Fruit fly (Drosophila melanogaster): ENCODE data around the gene Trhn.

The Trhn gene

dm6 chr3L:1166945-1167913 is 25.7 kb downstream of the Trhn start:
- peak; percentile 32 for TF ChIP-seq CG9948 (tag; optimal IDR thresholded peaks at IDR 0.05)
- peak; percentile 30 for TF ChIP-seq CG17806 (tag; optimal IDR thresholded peaks at IDR 0.05)
- TF ChIP-seq gl (tag; optimal IDR thresholded peaks at IDR 0.05): no peak
- no peak for TF ChIP-seq fd96Ca (GFP tag; IDR thresholded peaks at IDR 0.05)
- TF ChIP-seq CG14655 (GFP tag; optimal IDR thresholded peaks at IDR 0.05): no peak
- TF ChIP-seq CG8159 (tag; optimal IDR thresholded peaks at IDR 0.05): peak; percentile 57
- TF ChIP-seq Ets98B (GFP tag; IDR thresholded peaks at IDR 0.05): no peak
- no peak for TF ChIP-seq EcR (GFP tag; optimal IDR thresholded peaks at IDR 0.05)
- no peak for TF ChIP-seq CG34367 (tag; optimal IDR thresholded peaks at IDR 0.05)
- no peak for TF ChIP-seq CG8301 (tag; optimal IDR thresholded peaks at IDR 0.05)
- TF ChIP-seq Pif1B (GFP tag; optimal IDR thresholded peaks at IDR 0.05): peak; percentile 22
- TF ChIP-seq rn (GFP tag; IDR thresholded peaks at IDR 0.05): no peak
- TF ChIP-seq D1 (tag; optimal IDR thresholded peaks at IDR 0.05): no peak
- no peak for TF ChIP-seq CG12605 (GFP tag; IDR thresholded peaks at IDR 0.05)
- no peak for TF ChIP-seq CG4496 (GFP tag; IDR thresholded peaks at IDR 0.05)
- peak; percentile 42 for TF ChIP-seq CG15710 (tag; optimal IDR thresholded peaks at IDR 0.05)
- no peak for TF ChIP-seq CG32121 (GFP tag; IDR thresholded peaks at IDR 0.05)
- no peak for TF ChIP-seq CG13204 (GFP tag; optimal IDR thresholded peaks at IDR 0.05)
- TF ChIP-seq Snoo (tag; optimal IDR thresholded peaks at IDR 0.05): peak; percentile 30
- TF ChIP-seq Pif1A (GFP tag; optimal IDR thresholded peaks at IDR 0.05): peak; percentile 50
- no peak for TF ChIP-seq CG10348 (GFP tag; IDR thresholded peaks at IDR 0.05)

- TF ChIP-seq fd96Ca (GFP tag; IDR thresholded peaks at IDR 0.05) (no peak), CG8301 (tag; optimal IDR thresholded peaks at IDR 0.05) (no peak), CG32121 (GFP tag; IDR thresholded peaks at IDR 0.05) (no peak), Pif1A (GFP tag; optimal IDR thresholded peaks at IDR 0.05) (peak; percentile 9), rn (GFP tag; IDR thresholded peaks at IDR 0.05) (no peak), Pif1B (GFP tag; optimal IDR thresholded peaks at IDR 0.05) (peak; percentile 1), CG8159 (tag; optimal IDR thresholded peaks at IDR 0.05) (no peak), Ets98B (GFP tag; IDR thresholded peaks at IDR 0.05) (peak; percentile 35; the same call in 1 of the 2 replicates), gl (tag; optimal IDR thresholded peaks at IDR 0.05) (no peak)
These were observed 26.7 kb downstream of the Trhn start for dm6 chr3L:1166266-1166665.

- peak; percentile 11 for TF ChIP-seq CG9948 (tag; optimal IDR thresholded peaks at IDR 0.05)
- TF ChIP-seq fd96Ca (GFP tag; IDR thresholded peaks at IDR 0.05): 0 out of 3 replicates have a peak, but pooled peaks have one; percentile 49
- peak; percentile 79 for TF ChIP-seq CG4496 (GFP tag; IDR thresholded peaks at IDR 0.05)
- TF ChIP-seq Ets98B (GFP tag; IDR thresholded peaks at IDR 0.05): no peak; the same call in 1 of the 2 replicates
- no peak for TF ChIP-seq CG10348 (GFP tag; IDR thresholded peaks at IDR 0.05)
- no peak for TF ChIP-seq EcR (GFP tag; optimal IDR thresholded peaks at IDR 0.05)
- peak; percentile 5 for TF ChIP-seq CG15710 (tag; optimal IDR thresholded peaks at IDR 0.05)
- TF ChIP-seq rn (GFP tag; IDR thresholded peaks at IDR 0.05): 0 out of 2 replicates have a peak, but pooled peaks have one; percentile 28
- 0 out of 2 replicates have a peak, but pooled peaks have one; percentile 23 for TF ChIP-seq CG12605 (GFP tag; IDR thresholded peaks at IDR 0.05)
- peak; percentile 48 for TF ChIP-seq CG14655 (GFP tag; optimal IDR thresholded peaks at IDR 0.05)
- no peak for TF ChIP-seq D1 (tag; optimal IDR thresholded peaks at IDR 0.05)
- TF ChIP-seq gl (tag; optimal IDR thresholded peaks at IDR 0.05): no peak
- peak; percentile 4 for TF ChIP-seq CG8159 (tag; optimal IDR thresholded peaks at IDR 0.05)
- no peak for TF ChIP-seq Snoo (tag; optimal IDR thresholded peaks at IDR 0.05)
- no peak for TF ChIP-seq Pif1B (GFP tag; optimal IDR thresholded peaks at IDR 0.05)
- peak; percentile 12 for TF ChIP-seq CG17806 (tag; optimal IDR thresholded peaks at IDR 0.05)
- peak; percentile 50; the same call in 1 of the 2 replicates for TF ChIP-seq CG32121 (GFP tag; IDR thresholded peaks at IDR 0.05)
- no peak for TF ChIP-seq CG34367 (tag; optimal IDR thresholded peaks at IDR 0.05)
- no peak for TF ChIP-seq CG13204 (GFP tag; optimal IDR thresholded peaks at IDR 0.05)
- no peak for TF ChIP-seq Pif1A (GFP tag; optimal IDR thresholded peaks at IDR 0.05)
- TF ChIP-seq CG8301 (tag; optimal IDR thresholded peaks at IDR 0.05): peak; percentile 29
These were observed 27.2 kb downstream of the Trhn start for dm6 chr3L:1165808-1166207.

dm6 chr3L:1152540-1153348 is 40.2 kb downstream of the Trhn start:
- TF ChIP-seq CG8159 (tag; optimal IDR thresholded peaks at IDR 0.05) (no peak), CG9948 (tag; optimal IDR thresholded peaks at IDR 0.05) (no peak), Pif1B (GFP tag; optimal IDR thresholded peaks at IDR 0.05) (no peak), CG14655 (GFP tag; optimal IDR thresholded peaks at IDR 0.05) (no peak), Pif1A (GFP tag; optimal IDR thresholded peaks at IDR 0.05) (no peak), Snoo (tag; optimal IDR thresholded peaks at IDR 0.05) (no peak), gl (tag; optimal IDR thresholded peaks at IDR 0.05) (no peak), CG15710 (tag; optimal IDR thresholded peaks at IDR 0.05) (no peak), fd96Ca (GFP tag; IDR thresholded peaks at IDR 0.05) (no peak), CG34367 (tag; optimal IDR thresholded peaks at IDR 0.05) (no peak), CG4496 (GFP tag; IDR thresholded peaks at IDR 0.05) (no peak)

dm6 chr3L:1151691-1152090 is 41.3 kb downstream of the Trhn start:
- TF ChIP-seq CG8301 (tag; optimal IDR thresholded peaks at IDR 0.05) (no peak), CG4496 (GFP tag; IDR thresholded peaks at IDR 0.05) (peak; percentile 39; the same call in 1 of the 3 replicates), Pif1A (GFP tag; optimal IDR thresholded peaks at IDR 0.05) (no peak), Pif1B (GFP tag; optimal IDR thresholded peaks at IDR 0.05) (no peak), CG34367 (tag; optimal IDR thresholded peaks at IDR 0.05) (no peak)
